Worm (Caenorhabditis elegans) whole organism, mixed stage, embryonic: ENCODE measurements around the gene clec-181.

Experiments used
- blmp-1 ChIP-seq: fragments of 150-350 bp; optimal IDR thresholded peaks from 2 replicates; lab custom pipeline; 2014; ENCODE audit warnings: missing biosample characterization, missing genetic modification characterization
- cnd-1 ChIP-seq: fragments of 200-800 bp; sonication (Bioruptor generic); optimal IDR thresholded peaks from 2 replicates; lab custom pipeline; 2018; ENCODE audit warnings: mild to moderate bottlenecking, missing genetic modification characterization, missing compliant biosample characterization
- drap-1 ChIP-seq: fragments of 200-800 bp; sonication (Bioruptor generic); optimal IDR thresholded peaks from 3 replicates; lab custom pipeline; 2018; ENCODE audit warnings: mild to moderate bottlenecking, missing genetic modification characterization, missing compliant biosample characterization
- hlh-1 ChIP-seq: fragments of 150-350 bp; optimal IDR thresholded peaks from 2 replicates; lab custom pipeline; 2014; ENCODE audit warnings: missing biosample characterization, missing genetic modification reagents, missing genetic modification characterization
- lsy-2 ChIP-seq: fragments of 150-350 bp; optimal IDR thresholded peaks from 2 replicates; lab custom pipeline; 2014; ENCODE audit warnings: missing biosample characterization, missing genetic modification characterization
- mep-1 ChIP-seq: fragments of 150-350 bp; optimal IDR thresholded peaks from 2 replicates; lab custom pipeline; 2017; ENCODE audit warnings: missing biosample characterization, missing genetic modification reagents, missing genetic modification characterization, inconsistent platforms
- mls-2 ChIP-seq: sonication (generic microtip); optimal IDR thresholded peaks from 2 replicates; lab custom pipeline; 2016; ENCODE audit warnings: mild to moderate bottlenecking, missing genetic modification characterization, moderate library complexity, missing compliant biosample characterization
- nhr-237 ChIP-seq: fragments of 150-350 bp; optimal IDR thresholded peaks from 2 replicates; lab custom pipeline; 2014; ENCODE audit warnings: missing biosample characterization, missing genetic modification characterization
- nhr-28 ChIP-seq: fragments of 150-350 bp; optimal IDR thresholded peaks from 2 replicates; lab custom pipeline; 2014; ENCODE audit warnings: missing biosample characterization, missing genetic modification characterization
- nhr-76 ChIP-seq: sonication (generic microtip); optimal IDR thresholded peaks from 2 replicates; lab custom pipeline; 2017; ENCODE audit warnings: missing biosample characterization, missing genetic modification characterization
- sem-2 ChIP-seq: fragments of 200-800 bp; sonication (Bioruptor generic); optimal IDR thresholded peaks from 2 replicates; lab custom pipeline; 2018; ENCODE audit warnings: mild to moderate bottlenecking, missing genetic modification characterization, missing compliant biosample characterization
- unc-39 ChIP-seq: fragments of 150-350 bp; optimal IDR thresholded peaks from 2 replicates; lab custom pipeline; 2014; ENCODE audit warnings: missing biosample characterization, missing genetic modification characterization
- unc-62 ChIP-seq: fragments of 150-350 bp; optimal IDR thresholded peaks from 2 replicates; lab custom pipeline; 2014; ENCODE audit warnings: missing biosample characterization, missing genetic modification reagents, missing genetic modification characterization
- ztf-11 ChIP-seq: fragments of 150-350 bp; optimal IDR thresholded peaks from 2 replicates; lab custom pipeline; 2014; ENCODE audit warnings: missing biosample characterization, missing genetic modification characterization

DNA sequence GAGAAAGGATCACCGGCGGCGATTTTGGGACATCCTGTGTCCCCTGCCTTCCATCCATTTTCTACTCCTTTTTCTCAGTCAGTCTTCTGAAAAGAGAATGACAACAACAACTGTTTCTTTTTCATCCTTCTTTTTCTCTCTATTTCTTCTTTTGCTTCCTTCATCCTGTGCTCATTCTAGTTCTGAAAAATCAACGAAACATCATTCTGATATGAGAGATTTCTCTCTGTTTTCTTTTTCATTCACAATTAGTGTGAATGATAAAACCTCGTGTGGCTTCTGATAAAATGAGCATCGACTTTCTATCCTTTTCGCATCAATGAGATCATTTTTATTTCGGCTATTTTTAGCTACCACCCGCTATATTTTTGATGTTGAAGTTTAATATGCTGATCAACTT is 9.3 kb downstream of the clec-181 start:
- TF ChIP-seq nhr-76 (tag; lab: Kevin White, UChicago) (no peak), hlh-1 (tag; lab: Kevin White, UChicago) (peak; percentile 42), ztf-11 (no peak), sem-2 (no peak), blmp-1 (tag; lab: Kevin White, UChicago) (no peak), cnd-1 (tag; lab: Kevin White, UChicago) (no peak), mep-1 (tag; lab: Kevin White, UChicago) (no peak), drap-1 (GFP tag; lab: Kevin White, UChicago) (no peak), nhr-237 (no peak), unc-39 (no peak), unc-62 (GFP tag; lab: Kevin White, UChicago) (peak; percentile 7), mls-2 (tag; lab: Kevin White, UChicago) (no peak), lsy-2 (tag; lab: Kevin White, UChicago) (no peak), nhr-28 (tag; lab: Kevin White, UChicago) (no peak)
